Fruit fly (Drosophila melanogaster) whole organism, embryonic: ENCODE results near the gene Nep4.

Experiments
- Ada2b ChIP-seq: fragments of 200-800 bp; sonication (Bioruptor generic); IDR thresholded peaks from 2 replicates; pipeline ENCODE4 v1.3.6; 2022; ENCODE audit warnings: missing biosample characterization, missing genetic modification characterization
- Bgb ChIP-seq: fragments of 200-800 bp; sonication (Bioruptor generic); IDR thresholded peaks from 2 replicates; pipeline ENCODE4 v1.3.6; 2022; ENCODE audit warnings: missing biosample characterization, missing genetic modification characterization; ENCODE audit not compliant: partially characterized antibody
- CG10321 ChIP-seq: fragments of 200-800 bp; sonication (Bioruptor generic); IDR thresholded peaks from 2 replicates; pipeline ENCODE4 v1.3.6; 2022; ENCODE audit warnings: missing biosample characterization, missing genetic modification characterization
- CG12219 ChIP-seq: fragments of 200-800 bp; sonication (Bioruptor generic); optimal IDR thresholded peaks from 3 replicates; lab custom pipeline; 2018; ENCODE audit warnings: missing biosample characterization, mild to moderate bottlenecking, missing genetic modification characterization
- CG14860 ChIP-seq: fragments of 200-800 bp; sonication (Bioruptor generic); IDR thresholded peaks from 3 replicates; pipeline ENCODE4 v1.3.6; 2022; ENCODE audit warnings: missing biosample characterization, missing genetic modification characterization; ENCODE audit not compliant: partially characterized antibody
- CG15514 ChIP-seq: fragments of 200-800 bp; sonication (Bioruptor generic); optimal IDR thresholded peaks from 3 replicates; lab custom pipeline; 2017; ENCODE audit warnings: missing biosample characterization, missing genetic modification characterization, mild to moderate bottlenecking, moderate library complexity, missing genetic modification reagents
- CG17186 ChIP-seq: fragments of 200-800 bp; sonication (Bioruptor generic); optimal IDR thresholded peaks from 3 replicates; lab custom pipeline; 2017; ENCODE audit warnings: missing biosample characterization, missing genetic modification reagents, missing genetic modification characterization
- CG17802 ChIP-seq: fragments of 200-800 bp; sonication (Bioruptor generic); optimal IDR thresholded peaks from 2 replicates; lab custom pipeline; 2018; ENCODE audit warnings: missing biosample characterization, mild to moderate bottlenecking, missing genetic modification characterization, moderate library complexity
- CG32767 ChIP-seq: fragments of 200-800 bp; sonication (Bioruptor generic); IDR thresholded peaks from 2 replicates; pipeline ENCODE4 v1.3.6; 2022; ENCODE audit warnings: missing biosample characterization, missing genetic modification characterization
- CG32772 ChIP-seq: fragments of 200-800 bp; sonication (Bioruptor generic); IDR thresholded peaks from 2 replicates; pipeline ENCODE4 v1.3.6; 2022; ENCODE audit warnings: missing biosample characterization, missing genetic modification characterization
- CG4282 ChIP-seq: fragments of 200-800 bp; sonication (Bioruptor generic); optimal IDR thresholded peaks from 2 replicates; lab custom pipeline; 2016; ENCODE audit warnings: missing biosample characterization, missing genetic modification characterization
- CG5180 ChIP-seq: fragments of 200-800 bp; sonication (Bioruptor generic); optimal IDR thresholded peaks from 3 replicates; lab custom pipeline; 2017; ENCODE audit warnings: missing biosample characterization, missing genetic modification characterization, mild to moderate bottlenecking, moderate library complexity, missing genetic modification reagents
- CG6689 ChIP-seq: fragments of 200-800 bp; sonication (Bioruptor generic); IDR thresholded peaks from 2 replicates; pipeline ENCODE4 v1.3.6; 2022; ENCODE audit warnings: missing biosample characterization, missing genetic modification characterization
- CG7745 ChIP-seq: fragments of 200-800 bp; sonication (Bioruptor generic); optimal IDR thresholded peaks from 2 replicates; lab custom pipeline; 2018; ENCODE audit warnings: missing biosample characterization, mild to moderate bottlenecking, missing genetic modification characterization, moderate library complexity
- CG7839 ChIP-seq: fragments of 200-800 bp; sonication (Bioruptor generic); optimal IDR thresholded peaks from 3 replicates; lab custom pipeline; 2018; ENCODE audit warnings: missing biosample characterization, mild to moderate bottlenecking, missing genetic modification characterization, moderate library complexity
- CG8924 ChIP-seq: fragments of 200-800 bp; optimal IDR thresholded peaks from 3 replicates; lab custom pipeline; 2019; ENCODE audit warnings: missing biosample characterization, mild to moderate bottlenecking, missing genetic modification characterization, moderate library complexity
- CG9797 ChIP-seq: fragments of 200-800 bp; sonication (Bioruptor generic); optimal IDR thresholded peaks from 3 replicates; lab custom pipeline; 2018; ENCODE audit warnings: missing biosample characterization, mild to moderate bottlenecking, missing genetic modification characterization
- Dp ChIP-seq: fragments of 200-800 bp; sonication (Bioruptor generic); optimal IDR thresholded peaks from 2 replicates; lab custom pipeline; 2018; ENCODE audit warnings: missing biosample characterization, mild to moderate bottlenecking, missing genetic modification characterization, moderate library complexity
- E2f2 ChIP-seq: fragments of 200-800 bp; sonication (Bioruptor generic); IDR thresholded peaks from 2 replicates; pipeline ENCODE4 v1.3.6; 2022; ENCODE audit warnings: missing biosample characterization, missing genetic modification characterization
- H2.0 ChIP-seq: fragments of 200-800 bp; sonication (Bioruptor generic); IDR thresholded peaks from 2 replicates; pipeline ENCODE4 v1.3.6; 2022; ENCODE audit warnings: missing biosample characterization, missing genetic modification characterization
- HLHmδ ChIP-seq: fragments of 200-800 bp; sonication (Bioruptor generic); optimal IDR thresholded peaks from 2 replicates; lab custom pipeline; 2018; ENCODE audit warnings: missing biosample characterization, mild to moderate bottlenecking, missing genetic modification characterization, moderate library complexity
- Hand ChIP-seq: fragments of 200-800 bp; sonication (Bioruptor generic); optimal IDR thresholded peaks from 2 replicates; lab custom pipeline; 2017; ENCODE audit warnings: mild to moderate bottlenecking, missing biosample characterization, missing genetic modification reagents, missing genetic modification characterization
- HmgZ ChIP-seq: fragments of 200-800 bp; sonication (Bioruptor generic); optimal IDR thresholded peaks from 2 replicates; lab custom pipeline; 2018; ENCODE audit warnings: missing biosample characterization, mild to moderate bottlenecking, missing genetic modification characterization
- Lpt ChIP-seq: fragments of >200 bp; optimal IDR thresholded peaks from 2 replicates; lab custom pipeline; 2018; ENCODE audit warnings: missing biosample characterization, missing genetic modification characterization
- Med ChIP-seq: fragments of 200-800 bp; sonication (Bioruptor generic); peaks from one replicate; lab custom pipeline; 2016; ENCODE audit warnings: missing biosample characterization, missing genetic modification characterization, mild to moderate bottlenecking, inconsistent platforms, moderate library complexity
- Optix ChIP-seq: fragments of 200-800 bp; sonication (Bioruptor generic); IDR thresholded peaks from 3 replicates; pipeline ENCODE4 v1.3.6; 2022; ENCODE audit warnings: missing biosample characterization, missing genetic modification characterization
- Rfx ChIP-seq: fragments of 200-800 bp; sonication (Bioruptor generic); IDR thresholded peaks from 2 replicates; pipeline ENCODE4 v1.3.6; 2022; ENCODE audit warnings: missing biosample characterization, missing genetic modification characterization
- Sry-δ ChIP-seq: fragments of 200-800 bp; sonication (Bioruptor generic); optimal IDR thresholded peaks from 2 replicates; lab custom pipeline; 2016; ENCODE audit warnings: missing biosample characterization, missing genetic modification characterization
- Xbp1 ChIP-seq: fragments of 200-800 bp; sonication (Bioruptor generic); optimal IDR thresholded peaks from 3 replicates; lab custom pipeline; 2016; ENCODE audit warnings: missing biosample characterization, mild to moderate bottlenecking, missing genetic modification characterization
- ab ChIP-seq: fragments of 200-800 bp; sonication (Bioruptor generic); optimal IDR thresholded peaks from 2 replicates; lab custom pipeline; 2016; ENCODE audit warnings: missing biosample characterization, missing genetic modification characterization
- aop ChIP-seq: fragments of 200-800 bp; sonication (Bioruptor generic); IDR thresholded peaks from 2 replicates; pipeline ENCODE4 v1.3.6; 2022; ENCODE audit warnings: missing biosample characterization, missing genetic modification characterization
- bab2 ChIP-seq: fragments of 200-800 bp; sonication (Bioruptor generic); optimal IDR thresholded peaks from 2 replicates; lab custom pipeline; 2016; ENCODE audit warnings: missing biosample characterization, missing genetic modification characterization
- bcd ChIP-seq: fragments of 200-800 bp; sonication (Bioruptor generic); optimal IDR thresholded peaks from 2 replicates; lab custom pipeline; 2017; ENCODE audit warnings: missing biosample characterization, mild to moderate bottlenecking, missing genetic modification characterization
- br ChIP-seq: fragments of >200 bp; optimal IDR thresholded peaks from 2 replicates; lab custom pipeline; 2017
- caup ChIP-seq: fragments of 200-800 bp; sonication (Bioruptor generic); optimal IDR thresholded peaks from 3 replicates; lab custom pipeline; 2017; ENCODE audit warnings: missing biosample characterization, mild to moderate bottlenecking, missing genetic modification characterization, moderate library complexity; ENCODE audit not compliant: severe bottlenecking
- cg ChIP-seq: fragments of 200-800 bp; sonication (Bioruptor generic); optimal IDR thresholded peaks from 3 replicates; lab custom pipeline; 2019; ENCODE audit warnings: missing biosample characterization, mild to moderate bottlenecking, missing genetic modification characterization, moderate library complexity
- chn ChIP-seq: fragments of 200-800 bp; sonication (Bioruptor generic); optimal IDR thresholded peaks from 2 replicates; lab custom pipeline; 2016; ENCODE audit warnings: missing biosample characterization, missing genetic modification characterization
- cwo ChIP-seq: fragments of 200-800 bp; sonication (Bioruptor generic); optimal IDR thresholded peaks from 3 replicates; lab custom pipeline; 2017; ENCODE audit warnings: missing biosample characterization, missing genetic modification characterization, mild to moderate bottlenecking, moderate library complexity, missing genetic modification reagents
- dm ChIP-seq: fragments of 200-800 bp; sonication (Bioruptor generic); optimal IDR thresholded peaks from 3 replicates; lab custom pipeline; 2016; ENCODE audit warnings: missing biosample characterization, missing genetic modification characterization
- ewg ChIP-seq: fragments of 200-800 bp; sonication (Bioruptor generic); optimal IDR thresholded peaks from 3 replicates; lab custom pipeline; 2017; ENCODE audit warnings: mild to moderate bottlenecking, missing biosample characterization, missing genetic modification reagents, missing genetic modification characterization
- gsb-n ChIP-seq: fragments of 200-800 bp; sonication (Bioruptor generic); optimal IDR thresholded peaks from 3 replicates; lab custom pipeline; 2018; ENCODE audit warnings: missing biosample characterization, mild to moderate bottlenecking, missing genetic modification characterization
- hbn ChIP-seq: fragments of 200-800 bp; sonication (Bioruptor generic); IDR thresholded peaks from 2 replicates; pipeline ENCODE4 v1.3.6; 2022; ENCODE audit warnings: missing biosample characterization, missing genetic modification characterization; ENCODE audit not compliant: partially characterized antibody
- ind ChIP-seq: fragments of 200-800 bp; sonication (Bioruptor generic); optimal IDR thresholded peaks from 3 replicates; lab custom pipeline; 2016; ENCODE audit warnings: missing biosample characterization, missing genetic modification characterization
- insv ChIP-seq, 2 experiments: fragments of 200-800 bp; sonication (Bioruptor generic); optimal IDR thresholded peaks; 3 replicates each; lab custom pipeline; 2016 to 2018; ENCODE audit warnings: missing biosample characterization in 2 of 2, missing genetic modification characterization in 2 of 2
- knrl ChIP-seq: fragments of 200-800 bp; sonication (Bioruptor generic); IDR thresholded peaks from 3 replicates; pipeline ENCODE4 v1.3.6; 2022; ENCODE audit warnings: missing biosample characterization, missing genetic modification characterization; ENCODE audit not compliant: partially characterized antibody
- schlank ChIP-seq: fragments of 200-800 bp; sonication (Bioruptor generic); optimal IDR thresholded peaks from 2 replicates; lab custom pipeline; 2018; ENCODE audit warnings: missing biosample characterization, mild to moderate bottlenecking, missing genetic modification characterization
- sisA ChIP-seq: fragments of 200-800 bp; sonication (Bioruptor generic); IDR thresholded peaks from 2 replicates; pipeline ENCODE4 v1.3.6; 2022; ENCODE audit warnings: missing biosample characterization, missing genetic modification characterization
- slp2 ChIP-seq: fragments of 200-800 bp; sonication (Bioruptor generic); optimal IDR thresholded peaks from 2 replicates; lab custom pipeline; 2016; ENCODE audit warnings: missing biosample characterization, missing genetic modification characterization
- sr ChIP-seq: fragments of 200-800 bp; sonication (Bioruptor generic); IDR thresholded peaks from 3 replicates; pipeline ENCODE4 v1.3.6; 2022; ENCODE audit warnings: missing biosample characterization, missing genetic modification characterization
- stc ChIP-seq: fragments of 200-800 bp; sonication (Bioruptor generic); IDR thresholded peaks from 2 replicates; pipeline ENCODE4 v1.3.6; 2022; ENCODE audit warnings: missing biosample characterization, missing genetic modification characterization
- stwl ChIP-seq: fragments of 200-800 bp; sonication (Bioruptor generic); optimal IDR thresholded peaks from 3 replicates; lab custom pipeline; 2018; ENCODE audit warnings: missing biosample characterization, mild to moderate bottlenecking, missing genetic modification characterization, moderate library complexity

Gene Nep4

DNA sequence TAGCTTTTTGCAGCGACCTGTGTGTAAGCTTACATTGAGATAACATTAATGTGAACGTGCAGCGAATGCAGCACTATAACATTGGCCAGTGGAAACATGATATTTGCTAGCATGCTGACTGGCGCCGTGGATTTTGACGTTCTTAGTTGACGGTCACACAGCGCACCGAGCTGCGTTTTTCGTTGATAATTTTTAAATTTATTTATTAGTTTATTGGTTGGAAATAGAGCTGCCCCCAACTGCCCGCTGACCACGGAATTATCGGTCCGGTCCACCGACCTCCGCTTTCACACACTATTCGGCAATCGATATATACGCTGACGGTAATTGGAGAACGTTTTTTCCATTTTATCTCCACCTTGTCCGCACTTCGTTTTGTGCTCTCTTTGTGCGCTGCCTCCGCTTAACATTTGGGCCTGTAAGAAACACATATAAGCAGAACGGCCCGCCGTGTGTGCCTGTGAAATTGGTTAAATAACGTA is 37.9 kb downstream of the Nep4 start, which contains the start of gene H (continued):
- TF ChIP-seq CG10321 (GFP tag; lab: Robert Waterston, UW) (no peak), Xbp1 (no peak), sr (GFP tag; lab: Robert Waterston, UW) (no peak), Optix (GFP tag; lab: Robert Waterston, UW) (no peak), stc (GFP tag; lab: Robert Waterston, UW) (no peak), dm (GFP tag; lab: Kevin White, UChicago) (peak; percentile 24), CG32767 (GFP tag; lab: Robert Waterston, UW) (no peak), CG4282 (no peak), CG17802 (tag; lab: Kevin White, UChicago) (peak; percentile 90), CG8924 (peak; percentile 20), CG14860 (GFP tag; lab: Robert Waterston, UW) (no peak), chn (no peak), br (lab: Kevin White, UChicago) (no peak), bab2 (no peak), cg (no peak), cwo (GFP tag; lab: Kevin White, UChicago) (no peak), H2.0 (GFP tag; lab: Robert Waterston, UW) (no peak), hbn (no peak), Dp (GFP tag; lab: Kevin White, UChicago) (peak; percentile 29), gsb-n (tag; lab: Kevin White, UChicago) (no peak), Lpt (GFP tag; lab: Kevin White, UChicago) (no peak), CG32772 (GFP tag; lab: Robert Waterston, UW) (no peak), CG6689 (GFP tag; lab: Robert Waterston, UW) (no peak), ewg (GFP tag; lab: Kevin White, UChicago) (no peak), Rfx (GFP tag; lab: Robert Waterston, UW) (no peak), caup (GFP tag; lab: Kevin White, UChicago) (no peak), HmgZ (peak; percentile 50), Sry-δ (peak; percentile 10), knrl (GFP tag; lab: Robert Waterston, UW) (0 out of 3 replicates have a peak, but pooled peaks have one; percentile 11), CG9797 (GFP tag; lab: Kevin White, UChicago) (peak; percentile 91), Hand (GFP tag; lab: Kevin White, UChicago) (no peak), E2f2 (no peak; the same call in 1 of the 2 replicates), ind (GFP tag; lab: Kevin White, UChicago) (no peak), CG15514 (GFP tag; lab: Kevin White, UChicago) (no peak), HLHmδ (GFP tag; lab: Kevin White, UChicago) (no peak), Ada2b (GFP tag; lab: Robert Waterston, UW) (no peak), CG7745 (tag; lab: Kevin White, UChicago) (no peak), stwl (tag; lab: Kevin White, UChicago) (peak; percentile 78), schlank (tag; lab: Kevin White, UChicago) (no peak), Med (GFP tag; lab: Kevin White, UChicago) (peak; percentile 83), CG7839 (tag; lab: Kevin White, UChicago) (no peak), sisA (GFP tag; lab: Robert Waterston, UW) (no peak), CG12219 (GFP tag; lab: Kevin White, UChicago) (no peak), CG17186 (GFP tag; lab: Kevin White, UChicago) (peak; percentile 71), insv (GFP tag; optimal IDR thresholded peaks at IDR 0.05; lab: Kevin White, UChicago) (no peak), slp2 (no peak), aop (GFP tag; lab: Robert Waterston, UW) (no peak), Bgb (GFP tag; lab: Robert Waterston, UW) (peak; percentile 41; the same call in 1 of the 2 replicates), bcd (GFP tag; lab: Kevin White, UChicago) (no peak), ab (no peak), CG5180 (GFP tag; lab: Kevin White, UChicago) (no peak)
